Fruit fly (Drosophila melanogaster): Measurements from ENCODE around the gene IntS12.
A peak's percentile ranks its signal among the peaks of the same experiment; 100 is the strongest.

Gene IntS12

DNA sequence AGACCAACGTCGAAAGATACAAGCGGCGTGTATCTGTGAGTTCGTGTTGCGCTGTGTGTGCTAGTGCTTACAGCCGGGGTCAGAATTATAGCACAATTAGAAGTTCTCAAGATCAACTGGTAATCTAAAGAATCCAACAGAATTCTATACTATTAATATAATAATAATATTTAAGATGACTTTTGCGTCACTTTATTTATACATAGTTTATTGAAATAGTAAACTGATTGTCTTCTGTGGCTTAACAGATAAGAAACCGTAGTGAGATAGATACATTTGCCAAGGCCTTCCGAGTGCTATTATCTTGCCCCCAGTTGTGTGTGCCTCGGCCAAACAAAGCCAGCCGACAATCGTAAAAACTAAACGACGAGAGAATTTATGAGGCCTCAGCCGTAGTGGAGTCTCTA is 23.1 kb downstream of the IntS12 start (continued):
- no peak for TF ChIP-seq Dp (GFP tag; optimal IDR thresholded peaks at IDR 0.05)
- TF ChIP-seq CG11247 (GFP tag; IDR thresholded peaks at IDR 0.05), result no peak
- TF ChIP-seq CG12659 (GFP tag; optimal IDR thresholded peaks at IDR 0.05), result peak; percentile 46
- peak; percentile 42 for TF ChIP-seq CG4707 (GFP tag; optimal IDR thresholded peaks at IDR 0.05)
- peak; percentile 21 for TF ChIP-seq Ets65A (GFP tag)
- peak; percentile 97 for TF ChIP-seq CG11696 (GFP tag; IDR thresholded peaks at IDR 0.05)
- TF ChIP-seq Mes4 (GFP tag; optimal IDR thresholded peaks at IDR 0.05), result no peak
- peak; percentile 46 for TF ChIP-seq Usf (GFP tag; optimal IDR thresholded peaks at IDR 0.05)
- peak; percentile 30; the same call in 1 of the 2 replicates for TF ChIP-seq CG9932 (GFP tag; IDR thresholded peaks at IDR 0.05)
- TF ChIP-seq Ssrp (tag; optimal IDR thresholded peaks at IDR 0.05), result peak; percentile 74
- TF ChIP-seq twi (tag; optimal IDR thresholded peaks at IDR 0.05), result peak; percentile 66
- TF ChIP-seq CG9609 (GFP tag; optimal IDR thresholded peaks at IDR 0.05), result no peak
- TF ChIP-seq zen2 (GFP tag; IDR thresholded peaks at IDR 0.05; ENCODE audit: partially characterized antibody), result no peak
- TF ChIP-seq CG8388 (GFP tag; optimal IDR thresholded peaks at IDR 0.05), result peak; percentile 77
- no peak; the same call in 1 of the 2 replicates for TF ChIP-seq al (GFP tag; IDR thresholded peaks at IDR 0.05)
- TF ChIP-seq Bgb (GFP tag; IDR thresholded peaks at IDR 0.05; ENCODE audit: partially characterized antibody), result no peak
- TF ChIP-seq Spps (tag; optimal IDR thresholded peaks at IDR 0.05), result peak; percentile 63
- peak; percentile 34 for TF ChIP-seq CG10462 (GFP tag; optimal IDR thresholded peaks at IDR 0.05)
- no peak for TF ChIP-seq CG18011 (GFP tag; optimal IDR thresholded peaks at IDR 0.05)
- TF ChIP-seq wek (GFP tag; optimal IDR thresholded peaks at IDR 0.05), result peak; percentile 17
- peak; percentile 55 for TF ChIP-seq CG14667 (GFP tag; IDR thresholded peaks at IDR 0.05)
- no peak for TF ChIP-seq repo (GFP tag; optimal IDR thresholded peaks at IDR 0.05)
- no peak for TF ChIP-seq Dfd (GFP tag; optimal IDR thresholded peaks at IDR 0.05)
- peak; percentile 43 for TF ChIP-seq bcd (GFP tag; optimal IDR thresholded peaks at IDR 0.05)
- TF ChIP-seq row (GFP tag; IDR thresholded peaks at IDR 0.05), result peak; percentile 86
- no peak for TF ChIP-seq tna (GFP tag; IDR thresholded peaks at IDR 0.05; ENCODE audit: partially characterized antibody)
- TF ChIP-seq Bdp1 (GFP tag; optimal IDR thresholded peaks at IDR 0.05), result no peak
- TF ChIP-seq ato (GFP tag; IDR thresholded peaks at IDR 0.05; ENCODE audit: partially characterized antibody), result no peak
- no peak for TF ChIP-seq fu2 (GFP tag; optimal IDR thresholded peaks at IDR 0.05)
- TF ChIP-seq grn (GFP tag; optimal IDR thresholded peaks at IDR 0.05), result no peak
- no peak for TF ChIP-seq CkIIα-i1 (GFP tag; IDR thresholded peaks at IDR 0.05)
- peak; percentile 79 for TF ChIP-seq grau (tag; optimal IDR thresholded peaks at IDR 0.05)
- peak; percentile 53 for TF ChIP-seq tgo (GFP tag; IDR thresholded peaks at IDR 0.05)
- peak; percentile 3 for TF ChIP-seq Hand (GFP tag; optimal IDR thresholded peaks at IDR 0.05)
- peak; percentile 85 for TF ChIP-seq gem (tag; optimal IDR thresholded peaks at IDR 0.05)
- TF ChIP-seq CG15073 (GFP tag; optimal IDR thresholded peaks at IDR 0.05), result no peak
- TF ChIP-seq chinmo (GFP tag; IDR thresholded peaks at IDR 0.05; ENCODE audit: partially characterized antibody), result no peak
- TF ChIP-seq gcm (GFP tag; optimal IDR thresholded peaks at IDR 0.05), result peak; percentile 79
- TF ChIP-seq bbx (GFP tag; IDR thresholded peaks at IDR 0.05; ENCODE audit: partially characterized antibody), result no peak
- peak; percentile 47; the same call in 1 of the 2 replicates for TF ChIP-seq CG9215 (GFP tag; IDR thresholded peaks at IDR 0.05)
- peak; percentile 36 for TF ChIP-seq chn (GFP tag; optimal IDR thresholded peaks at IDR 0.05)
- TF ChIP-seq yki (optimal IDR thresholded peaks at IDR 0.05), result no peak
- peak; percentile 55 for TF ChIP-seq Rfx (GFP tag; IDR thresholded peaks at IDR 0.05)
- TF ChIP-seq CG9437 (GFP tag; optimal IDR thresholded peaks at IDR 0.05), result peak; percentile 58
- TF ChIP-seq CG2199 (GFP tag; IDR thresholded peaks at IDR 0.05), result peak; percentile 28; the same call in 1 of the 3 replicates
- peak; percentile 79 for TF ChIP-seq CG6813 (GFP tag; optimal IDR thresholded peaks at IDR 0.05)
- TF ChIP-seq chm (GFP tag; IDR thresholded peaks at IDR 0.05), result no peak
- peak; percentile 61 for TF ChIP-seq tin (GFP tag; optimal IDR thresholded peaks at IDR 0.05)
- TF ChIP-seq NC2β (GFP tag; optimal IDR thresholded peaks at IDR 0.05), result no peak
- TF ChIP-seq CG7556 (GFP tag; optimal IDR thresholded peaks at IDR 0.05), result peak; percentile 78
- peak; percentile 31; the same call in 1 of the 2 replicates for TF ChIP-seq E2f2 (GFP tag; IDR thresholded peaks at IDR 0.05)

All from whole organism, embryonic.